Fruit fly (Drosophila melanogaster): ENCODE results near the gene CG3842.

CG3842 gene

DNA sequence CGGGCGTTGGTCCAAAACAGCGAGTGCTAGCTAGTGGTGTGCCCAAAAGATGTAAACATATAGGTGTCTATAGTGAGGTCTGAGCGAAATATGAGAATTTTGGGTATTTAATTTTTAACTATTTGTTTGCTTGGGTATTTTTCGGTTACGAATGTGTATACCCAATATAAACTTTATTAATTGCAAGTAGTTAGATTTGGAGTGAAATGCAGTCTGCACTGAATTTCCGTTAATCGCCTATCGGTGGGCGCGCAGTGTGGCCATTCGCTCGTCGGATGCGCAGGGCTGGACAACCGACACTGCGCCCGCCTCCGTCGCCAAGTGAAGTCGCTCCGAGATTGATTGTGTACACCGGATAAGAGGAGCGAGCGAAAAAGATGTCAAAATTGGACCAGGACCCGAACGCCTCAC lies 42.4 kb upstream of the CG3842 start, which contains the start of the genes CG15891 and CG3815 (continued):
- TF ChIP-seq CG11762 (GFP tag; optimal IDR thresholded peaks at IDR 0.05; ENCODE audit: insufficient read depth) (no peak), fd59A (GFP tag; optimal IDR thresholded peaks at IDR 0.05) (no peak), fkh (GFP tag; optimal IDR thresholded peaks at IDR 0.05) (no peak), lz (GFP tag; optimal IDR thresholded peaks at IDR 0.05) (peak; percentile 53), Hr38 (GFP tag; optimal IDR thresholded peaks at IDR 0.05) (no peak), topi (GFP tag; optimal IDR thresholded peaks at IDR 0.05) (peak; percentile 55), CG34406 (GFP tag; optimal IDR thresholded peaks at IDR 0.05) (no peak), Sox15 (GFP tag; optimal IDR thresholded peaks at IDR 0.05) (peak; percentile 39), CG6276 (GFP tag; optimal IDR thresholded peaks at IDR 0.05) (no peak), Smox (GFP tag; optimal IDR thresholded peaks at IDR 0.05) (no peak), CG6792 (GFP tag; optimal IDR thresholded peaks at IDR 0.05) (peak; percentile 17), esn (GFP tag; optimal IDR thresholded peaks at IDR 0.05) (peak; percentile 60), CG6163 (GFP tag; IDR thresholded peaks at IDR 0.05) (0 out of 3 replicates have a peak, but pooled peaks have one; percentile 52), cyc (GFP tag; optimal IDR thresholded peaks at IDR 0.05) (peak; percentile 50), dac (GFP tag; optimal IDR thresholded peaks at IDR 0.05) (no peak), CG31627 (GFP tag; optimal IDR thresholded peaks at IDR 0.05) (peak; percentile 59), CG8119 (GFP tag; IDR thresholded peaks at IDR 0.05) (0 out of 3 replicates have a peak, but pooled peaks have one; percentile 33), CG3032 (tag; optimal IDR thresholded peaks at IDR 0.05) (peak; percentile 59)

DNA sequence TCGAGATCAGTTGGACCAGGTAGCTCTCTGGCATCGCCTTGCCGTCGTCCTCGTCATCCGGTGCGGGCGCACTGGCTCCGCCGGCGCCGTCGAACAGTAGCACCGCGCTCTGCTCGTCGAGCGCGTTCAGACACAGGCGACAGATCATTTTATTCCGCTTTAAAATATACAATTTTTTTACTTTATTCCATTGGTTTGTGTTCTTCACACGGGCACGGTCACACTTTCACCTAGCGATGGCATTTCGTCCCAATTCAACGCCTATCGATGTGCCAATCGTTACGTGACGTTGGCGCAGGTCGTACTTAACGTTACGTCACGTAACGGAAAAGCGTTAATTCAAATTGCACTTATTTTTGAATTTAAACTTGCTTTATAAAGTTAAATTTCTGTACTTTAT lies 36.5 kb upstream of the CG3842 start, which contains the start of gene CG12219:
Gene CG12219, minus strand, starts transcription at position 234 of the 400 bp plus-strand sequence.
- TF ChIP-seq CG9139 (GFP tag; optimal IDR thresholded peaks at IDR 0.05) = no peak
- no peak for TF ChIP-seq OdsH (GFP tag; optimal IDR thresholded peaks at IDR 0.05)
- no peak for TF ChIP-seq CG11762 (GFP tag; optimal IDR thresholded peaks at IDR 0.05; ENCODE audit: insufficient read depth)
- no peak for TF ChIP-seq CG34406 (GFP tag; optimal IDR thresholded peaks at IDR 0.05)
- TF ChIP-seq Hr38 (GFP tag; optimal IDR thresholded peaks at IDR 0.05) = no peak
- no peak for TF ChIP-seq lz (GFP tag; optimal IDR thresholded peaks at IDR 0.05)
- no peak for TF ChIP-seq pdm3 (GFP tag; optimal IDR thresholded peaks at IDR 0.05)
- TF ChIP-seq spab (GFP tag; optimal IDR thresholded peaks at IDR 0.05) = no peak
- TF ChIP-seq salr (GFP tag; optimal IDR thresholded peaks at IDR 0.05) = no peak

DNA sequence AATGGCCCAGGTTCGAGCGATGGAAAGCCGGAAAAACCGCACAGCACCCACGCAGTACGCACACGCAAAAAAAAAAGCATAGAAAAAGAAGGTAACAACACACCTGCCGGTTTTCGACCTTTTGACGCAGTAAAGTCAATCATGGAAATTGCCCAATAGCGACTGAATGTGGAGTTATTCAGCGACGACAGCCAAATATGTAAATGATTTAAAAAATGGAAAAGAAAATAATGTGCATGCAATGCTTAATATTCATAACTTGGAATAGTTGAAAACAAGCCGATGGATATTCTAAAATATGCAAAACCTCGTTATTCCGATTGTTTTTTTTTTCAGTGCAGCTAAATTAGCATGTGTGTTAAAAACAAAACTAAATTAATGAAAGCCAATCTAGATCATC lies 34.4 kb upstream of the CG3842 start:
- TF ChIP-seq CG1621 (tag; optimal IDR thresholded peaks at IDR 0.05) (no peak), CG8119 (GFP tag; IDR thresholded peaks at IDR 0.05) (peak; percentile 61; the same call in 2 of the 3 replicates), Hr4 (GFP tag; optimal IDR thresholded peaks at IDR 0.05) (peak; percentile 70), CG15336 (GFP tag; IDR thresholded peaks at IDR 0.05) (0 out of 2 replicates have a peak, but pooled peaks have one; percentile 20), CG31627 (GFP tag; optimal IDR thresholded peaks at IDR 0.05) (no peak), OdsH (GFP tag; optimal IDR thresholded peaks at IDR 0.05) (peak; percentile 5), CG32006 (GFP tag; optimal IDR thresholded peaks at IDR 0.05) (peak; percentile 74), Eip78C (GFP tag) (peak; percentile 15), eg (GFP tag; IDR thresholded peaks at IDR 0.05) (0 out of 3 replicates have a peak, but pooled peaks have one; percentile 8), dac (GFP tag; optimal IDR thresholded peaks at IDR 0.05) (peak; percentile 52), fkh (GFP tag; optimal IDR thresholded peaks at IDR 0.05) (no peak), Eip93F (GFP tag; optimal IDR thresholded peaks at IDR 0.05) (no peak), CG8632 (GFP tag; optimal IDR thresholded peaks at IDR 0.05) (no peak), pdm3 (GFP tag; optimal IDR thresholded peaks at IDR 0.05) (peak; percentile 39)

DNA sequence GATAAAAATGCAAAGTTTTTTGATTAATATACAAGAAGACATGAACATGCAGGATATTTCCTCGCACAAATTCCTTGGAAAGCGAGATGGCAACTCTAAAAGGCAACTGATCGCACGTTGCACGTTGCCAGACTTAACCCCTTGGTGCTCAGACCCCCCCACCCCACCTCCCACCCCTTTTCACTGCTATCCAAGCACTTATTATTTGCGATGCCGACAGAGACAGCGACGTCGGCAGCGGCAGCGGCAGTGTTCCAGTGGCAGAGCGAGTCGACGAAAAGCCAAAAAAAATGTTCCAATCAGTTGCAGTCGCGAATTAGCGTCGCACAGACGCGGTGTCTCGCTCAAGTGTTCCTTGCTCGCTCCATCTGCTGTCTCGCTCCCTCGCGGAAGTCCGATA lies 33.9 kb upstream of the CG3842 start, which contains the start of gene CG3823:
Gene CG3823, plus strand, starts transcription at position 301 of the 400 bp plus-strand sequence.
- TF ChIP-seq CG6163 (GFP tag; IDR thresholded peaks at IDR 0.05) = peak; percentile 21; the same call in 1 of the 3 replicates
- no peak for TF ChIP-seq cyc (GFP tag; optimal IDR thresholded peaks at IDR 0.05)

DNA sequence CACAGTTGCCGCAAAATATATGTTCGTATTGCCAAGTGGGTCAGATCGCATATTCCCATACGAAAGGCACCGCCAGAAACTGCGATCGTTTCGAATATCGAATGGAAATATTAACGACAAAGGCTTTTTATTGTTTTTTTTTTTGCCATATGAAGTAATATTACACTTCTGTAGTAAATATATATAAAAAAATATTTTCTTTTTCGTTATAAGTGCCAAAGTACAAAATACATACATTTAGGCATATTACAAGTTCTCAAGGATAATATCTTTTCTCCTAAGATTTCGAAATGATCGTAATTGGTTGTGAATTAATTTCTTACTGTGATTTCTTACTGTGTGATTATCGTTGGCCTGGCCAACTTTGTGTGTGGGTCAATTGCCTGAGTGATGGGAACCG lies 33.4 kb upstream of the CG3842 start:
- TF ChIP-seq CG32006 (GFP tag; optimal IDR thresholded peaks at IDR 0.05) = peak; percentile 38
- peak; percentile 10 for TF ChIP-seq topi (GFP tag; optimal IDR thresholded peaks at IDR 0.05)
- peak; percentile 26; the same call in 1 of the 3 replicates for TF ChIP-seq eg (GFP tag; IDR thresholded peaks at IDR 0.05)
- peak in 1 of 2 experiments; percentile 27 for TF ChIP-seq salr (GFP tag; optimal IDR thresholded peaks at IDR 0.05)
- peak; percentile 12 for TF ChIP-seq Smox (GFP tag; optimal IDR thresholded peaks at IDR 0.05)
- TF ChIP-seq CG34406 (GFP tag; optimal IDR thresholded peaks at IDR 0.05) = peak; percentile 31
- TF ChIP-seq CG3919 (GFP tag; optimal IDR thresholded peaks at IDR 0.05) = peak; percentile 50
- peak; percentile 44 for TF ChIP-seq CG10631 (GFP tag; optimal IDR thresholded peaks at IDR 0.05)
- no peak for TF ChIP-seq CG16779 (tag; optimal IDR thresholded peaks at IDR 0.05)
- peak; percentile 25 for TF ChIP-seq esn (GFP tag; optimal IDR thresholded peaks at IDR 0.05)
- TF ChIP-seq CG6163 (GFP tag; IDR thresholded peaks at IDR 0.05) = no peak
- TF ChIP-seq CG8632 (GFP tag; optimal IDR thresholded peaks at IDR 0.05) = peak; percentile 41
- peak; percentile 57 for TF ChIP-seq CG15336 (GFP tag; IDR thresholded peaks at IDR 0.05)
- peak; percentile 15 for TF ChIP-seq Met (GFP tag; optimal IDR thresholded peaks at IDR 0.05)
- TF ChIP-seq CG8119 (GFP tag; IDR thresholded peaks at IDR 0.05) = peak; percentile 60; the same call in 1 of the 3 replicates
- peak; percentile 80 for TF ChIP-seq Eip78C (GFP tag)
- no peak for TF ChIP-seq CG6854 (GFP tag; optimal IDR thresholded peaks at IDR 0.05)
- no peak for TF ChIP-seq Gug (GFP tag; IDR thresholded peaks at IDR 0.05)
- TF ChIP-seq CG6808 (GFP tag; optimal IDR thresholded peaks at IDR 0.05) = no peak
- TF ChIP-seq OdsH (GFP tag; optimal IDR thresholded peaks at IDR 0.05) = peak; percentile 11
- TF ChIP-seq CG6792 (GFP tag; optimal IDR thresholded peaks at IDR 0.05) = peak; percentile 30
- no peak for TF ChIP-seq Hr38 (GFP tag; optimal IDR thresholded peaks at IDR 0.05)
- no peak for TF ChIP-seq dac (GFP tag; optimal IDR thresholded peaks at IDR 0.05)
- TF ChIP-seq CG10669 (GFP tag; optimal IDR thresholded peaks at IDR 0.05) = no peak

All from whole organism, prepupa.